Fruit fly (Drosophila melanogaster) whole organism, embryonic: ENCODE results near the gene CG10232.

Experiments
- Atf6 ChIP-seq: fragments of 200-800 bp; sonication (Bioruptor generic); IDR thresholded peaks from 2 replicates; pipeline ENCODE4 v1.3.6; 2022; ENCODE audit warnings: missing biosample characterization, missing genetic modification characterization
- CG1024 ChIP-seq: fragments of 200-800 bp; sonication (Bioruptor generic); IDR thresholded peaks from 2 replicates; pipeline ENCODE4 v1.3.6; 2022; ENCODE audit warnings: missing biosample characterization, missing genetic modification characterization
- CG10366 ChIP-seq: fragments of 200-800 bp; sonication (Bioruptor generic); IDR thresholded peaks from 2 replicates; pipeline ENCODE4 v1.3.6; 2022; ENCODE audit warnings: missing biosample characterization, missing genetic modification characterization
- CG12391 ChIP-seq: fragments of 200-800 bp; sonication (Bioruptor generic); optimal IDR thresholded peaks from 3 replicates; lab custom pipeline; 2018; ENCODE audit warnings: missing biosample characterization, mild to moderate bottlenecking, missing genetic modification characterization, moderate library complexity
- CG12942 ChIP-seq: fragments of 200-800 bp; sonication (Bioruptor generic); optimal IDR thresholded peaks from 3 replicates; lab custom pipeline; 2016; ENCODE audit warnings: missing biosample characterization, missing genetic modification characterization
- CG13775 ChIP-seq: fragments of 200-800 bp; sonication (Bioruptor generic); optimal IDR thresholded peaks from 3 replicates; lab custom pipeline; 2017; ENCODE audit warnings: missing biosample characterization, mild to moderate bottlenecking, missing genetic modification characterization
- CG15011 ChIP-seq: fragments of 200-800 bp; sonication (Bioruptor generic); optimal IDR thresholded peaks from 3 replicates; lab custom pipeline; 2018; ENCODE audit warnings: missing biosample characterization, mild to moderate bottlenecking, missing genetic modification characterization
- CG15479 ChIP-seq: fragments of 200-800 bp; sonication (Bioruptor generic); optimal IDR thresholded peaks from 3 replicates; lab custom pipeline; 2019; ENCODE audit warnings: missing biosample characterization, mild to moderate bottlenecking, missing genetic modification characterization, moderate library complexity
- CG15514 ChIP-seq: fragments of 200-800 bp; sonication (Bioruptor generic); optimal IDR thresholded peaks from 3 replicates; lab custom pipeline; 2017; ENCODE audit warnings: missing biosample characterization, missing genetic modification characterization, mild to moderate bottlenecking, moderate library complexity, missing genetic modification reagents
- CG15696 ChIP-seq: fragments of 200-800 bp; sonication (Bioruptor generic); optimal IDR thresholded peaks from 2 replicates; lab custom pipeline; 2019; ENCODE audit warnings: missing biosample characterization, mild to moderate bottlenecking, missing genetic modification characterization, moderate library complexity
- CG1603 ChIP-seq: fragments of 200-800 bp; sonication (Bioruptor generic); optimal IDR thresholded peaks from 2 replicates; lab custom pipeline; 2019; ENCODE audit warnings: missing biosample characterization, mild to moderate bottlenecking, missing genetic modification characterization, moderate library complexity
- CG17568 ChIP-seq: fragments of 200-800 bp; sonication (Bioruptor generic); optimal IDR thresholded peaks from 2 replicates; lab custom pipeline; 2018; ENCODE audit warnings: missing biosample characterization, mild to moderate bottlenecking, missing genetic modification characterization, moderate library complexity
- CG18011 ChIP-seq: fragments of 200-800 bp; sonication (Bioruptor generic); optimal IDR thresholded peaks from 2 replicates; lab custom pipeline; 2017; ENCODE audit warnings: missing biosample characterization, missing genetic modification characterization, mild to moderate bottlenecking, moderate library complexity, missing genotype
- CG31365 ChIP-seq: fragments of 200-800 bp; sonication (Bioruptor generic); optimal IDR thresholded peaks from 2 replicates; lab custom pipeline; 2018; ENCODE audit warnings: missing biosample characterization, mild to moderate bottlenecking, missing genetic modification characterization
- CG34376 ChIP-seq: fragments of 200-800 bp; sonication (Bioruptor generic); optimal IDR thresholded peaks from 2 replicates; lab custom pipeline; 2018; ENCODE audit warnings: missing biosample characterization, mild to moderate bottlenecking, missing genetic modification characterization
- CG3995 ChIP-seq: fragments of 200-800 bp; sonication (Bioruptor generic); optimal IDR thresholded peaks from 3 replicates; lab custom pipeline; 2016; ENCODE audit warnings: missing biosample characterization, missing genetic modification characterization
- CG6654 ChIP-seq: fragments of 200-800 bp; sonication (Bioruptor generic); optimal IDR thresholded peaks from 2 replicates; lab custom pipeline; 2017; ENCODE audit warnings: missing biosample characterization, mild to moderate bottlenecking, missing genetic modification characterization
- CG7987 ChIP-seq: fragments of 200-800 bp; sonication (Bioruptor generic); optimal IDR thresholded peaks from 2 replicates; lab custom pipeline; 2018; ENCODE audit warnings: missing biosample characterization, mild to moderate bottlenecking, missing genetic modification characterization, moderate library complexity
- CG8388 ChIP-seq: fragments of 200-800 bp; sonication (Bioruptor generic); optimal IDR thresholded peaks from 2 replicates; lab custom pipeline; 2019; ENCODE audit warnings: missing biosample characterization, mild to moderate bottlenecking, missing genetic modification characterization, moderate library complexity
- CG9437 ChIP-seq: fragments of 200-800 bp; sonication (Bioruptor generic); optimal IDR thresholded peaks from 2 replicates; lab custom pipeline; 2018; ENCODE audit warnings: missing biosample characterization, mild to moderate bottlenecking, missing genetic modification characterization
- CHES-1-like ChIP-seq: fragments of 200-800 bp; sonication (Bioruptor generic); optimal IDR thresholded peaks from 2 replicates; lab custom pipeline; 2016; ENCODE audit warnings: missing biosample characterization, missing genetic modification characterization
- Chrac-16 ChIP-seq: fragments of 200-800 bp; sonication (Bioruptor generic); optimal IDR thresholded peaks from 3 replicates; lab custom pipeline; 2016; ENCODE audit warnings: missing biosample characterization, missing genetic modification characterization
- D19B ChIP-seq: fragments of 200-800 bp; sonication (Bioruptor generic); optimal IDR thresholded peaks from 2 replicates; lab custom pipeline; 2017; ENCODE audit warnings: missing biosample characterization, mild to moderate bottlenecking, missing genetic modification characterization
- Dad ChIP-seq: fragments of 200-800 bp; sonication (Bioruptor generic); optimal IDR thresholded peaks from 3 replicates; lab custom pipeline; 2016; ENCODE audit warnings: missing biosample characterization, missing genetic modification characterization
- Dp ChIP-seq: fragments of 200-800 bp; sonication (Bioruptor generic); optimal IDR thresholded peaks from 2 replicates; lab custom pipeline; 2018; ENCODE audit warnings: missing biosample characterization, mild to moderate bottlenecking, missing genetic modification characterization, moderate library complexity
- E2f1 ChIP-seq: fragments of 200-800 bp; sonication (Bioruptor generic); IDR thresholded peaks from 2 replicates; pipeline ENCODE4 v1.3.6; 2022; ENCODE audit warnings: missing biosample characterization, missing genetic modification characterization
- Elba2 ChIP-seq: fragments of 200-800 bp; sonication (Bioruptor generic); optimal IDR thresholded peaks from 3 replicates; lab custom pipeline; 2016; ENCODE audit warnings: missing biosample characterization, missing genetic modification characterization
- Hr39 ChIP-seq: fragments of >200 bp; optimal IDR thresholded peaks from 2 replicates; lab custom pipeline; 2017
- Hr78 ChIP-seq, 2 experiments: fragments of 200-800 bp in 1 of 2; fragments of >200 bp in 1 of 2; sonication (Bioruptor generic) in 1 of 2; optimal IDR thresholded peaks; 2 replicates each; lab custom pipeline; 2017 to 2019; ENCODE audit warnings: missing biosample characterization in 2 of 2, missing genetic modification characterization in 2 of 2, mild to moderate bottlenecking in 1 of 2, moderate library complexity in 1 of 2
- Hsf ChIP-seq: fragments of 200-800 bp; sonication (Bioruptor generic); optimal IDR thresholded peaks from 3 replicates; lab custom pipeline; 2016; ENCODE audit warnings: missing biosample characterization, missing genetic modification characterization
- Jarid2 ChIP-seq: fragments of 200-800 bp; sonication (Bioruptor generic); optimal IDR thresholded peaks from 3 replicates; lab custom pipeline; 2017; ENCODE audit warnings: mild to moderate bottlenecking, missing biosample characterization, missing genetic modification reagents, missing genetic modification characterization
- Lhr ChIP-seq: fragments of 200-800 bp; sonication (Bioruptor generic); optimal IDR thresholded peaks from 3 replicates; lab custom pipeline; 2017; ENCODE audit warnings: mild to moderate bottlenecking, missing biosample characterization, missing genetic modification reagents, missing genetic modification characterization
- Med ChIP-seq: fragments of 200-800 bp; sonication (Bioruptor generic); peaks from one replicate; lab custom pipeline; 2016; ENCODE audit warnings: missing biosample characterization, missing genetic modification characterization, mild to moderate bottlenecking, inconsistent platforms, moderate library complexity
- NC2α ChIP-seq: fragments of 200-800 bp; sonication (Bioruptor generic); optimal IDR thresholded peaks from 2 replicates; lab custom pipeline; 2016; ENCODE audit warnings: missing biosample characterization, missing genetic modification characterization
- Usf ChIP-seq: fragments of 200-800 bp; sonication (Bioruptor generic); optimal IDR thresholded peaks from 2 replicates; lab custom pipeline; 2017; ENCODE audit warnings: missing genotype, missing biosample characterization, missing genetic modification characterization
- al ChIP-seq: fragments of 200-800 bp; sonication (Bioruptor generic); IDR thresholded peaks from 2 replicates; pipeline ENCODE4 v1.3.6; 2022; ENCODE audit warnings: missing biosample characterization, missing genetic modification characterization
- amos ChIP-seq: fragments of 200-800 bp; sonication (Bioruptor generic); IDR thresholded peaks from 2 replicates; pipeline ENCODE4 v1.3.6; 2022; ENCODE audit warnings: missing biosample characterization, missing genetic modification characterization; ENCODE audit not compliant: partially characterized antibody
- bcd ChIP-seq: fragments of 200-800 bp; sonication (Bioruptor generic); optimal IDR thresholded peaks from 2 replicates; lab custom pipeline; 2017; ENCODE audit warnings: missing biosample characterization, mild to moderate bottlenecking, missing genetic modification characterization
- bsh ChIP-seq, 2 experiments: fragments of 200-800 bp; sonication (Bioruptor generic); optimal IDR thresholded peaks; 2 replicates each; lab custom pipeline; 2017 to 2018; ENCODE audit warnings: mild to moderate bottlenecking in 2 of 2, missing biosample characterization in 2 of 2, missing genetic modification characterization in 2 of 2, moderate library complexity in 1 of 2
- gsb-n ChIP-seq: fragments of 200-800 bp; sonication (Bioruptor generic); optimal IDR thresholded peaks from 3 replicates; lab custom pipeline; 2018; ENCODE audit warnings: missing biosample characterization, mild to moderate bottlenecking, missing genetic modification characterization
- hth ChIP-seq: fragments of >200 bp; optimal IDR thresholded peaks from 2 replicates; lab custom pipeline; 2017; ENCODE audit warnings: inconsistent platforms
- ind ChIP-seq: fragments of 200-800 bp; sonication (Bioruptor generic); optimal IDR thresholded peaks from 3 replicates; lab custom pipeline; 2016; ENCODE audit warnings: missing biosample characterization, missing genetic modification characterization
- prd ChIP-seq, 3 experiments: fragments of >200 bp in 2 of 3; fragments of 200-800 bp in 1 of 3; sonication (Bioruptor generic) in 1 of 3; optimal IDR thresholded peaks in 2 of 3; IDR thresholded peaks in 1 of 3; 2 replicates in 2 of 3; 3 replicates in 1 of 3; pipeline versions ENCODE4 v1.3.6 to Lab custom; 2017 to 2022; ENCODE audit warnings: missing biosample characterization in 1 of 3, missing genetic modification characterization in 1 of 3
- rib ChIP-seq: fragments of 200-800 bp; sonication (Bioruptor generic); IDR thresholded peaks from 2 replicates; pipeline ENCODE4 v1.3.6; 2022; ENCODE audit warnings: missing biosample characterization, missing genetic modification characterization
- sens ChIP-seq: fragments of 200-800 bp; sonication (Bioruptor generic); peaks from one replicate; lab custom pipeline; 2016; ENCODE audit warnings: missing biosample characterization, missing genetic modification characterization
- sim ChIP-seq: fragments of 200-800 bp; sonication (Bioruptor generic); IDR thresholded peaks from 2 replicates; pipeline ENCODE4 v1.3.6; 2022; ENCODE audit warnings: missing biosample characterization, missing genetic modification characterization
- tgo ChIP-seq: fragments of 200-800 bp; sonication (Bioruptor generic); IDR thresholded peaks from 3 replicates; pipeline ENCODE4 v1.3.6; 2022; ENCODE audit warnings: missing biosample characterization, missing genetic modification characterization

Gene CG10232

dm6 chr3R:23740968-23741367 lies 19.5 kb upstream of the CG10232 start (continued):
- TF ChIP-seq Hr78 (GFP tag; optimal IDR thresholded peaks at IDR 0.05; lab: Kevin White, UChicago) = no peak
- TF ChIP-seq bcd (GFP tag; lab: Kevin White, UChicago) = no peak
- TF ChIP-seq CG15011 (GFP tag; lab: Kevin White, UChicago) = no peak
- no peak for TF ChIP-seq CG9437
- no peak for TF ChIP-seq Elba2 (GFP tag; lab: Kevin White, UChicago)

dm6 chr3R:23737676-23738574 lies 16.5 kb upstream of the CG10232 start:
- TF ChIP-seq sim (no peak), amos (GFP tag; lab: Robert Waterston, UW) (no peak), CG3995 (GFP tag; lab: Kevin White, UChicago) (no peak), CG12391 (no peak), CG31365 (peak; percentile 10), CG15479 (GFP tag; lab: Kevin White, UChicago) (peak; percentile 4), Lhr (no peak), CG10366 (GFP tag; lab: Robert Waterston, UW) (no peak), prd (optimal IDR thresholded peaks at IDR 0.05; lab: Kevin White, UChicago) (no peak), prd (GFP tag; IDR thresholded peaks at IDR 0.05; lab: Robert Waterston, UW) (0 out of 3 replicates have a peak, but pooled peaks have one; percentile 14), Med (peak; percentile 57), CG6654 (GFP tag; lab: Kevin White, UChicago) (no peak), Atf6 (GFP tag; lab: Robert Waterston, UW) (no peak), gsb-n (tag; lab: Kevin White, UChicago) (no peak), D19B (no peak), CG1603 (peak; percentile 3), CG7987 (GFP tag; lab: Kevin White, UChicago) (no peak), rib (GFP tag; lab: Robert Waterston, UW) (no peak), al (GFP tag; lab: Robert Waterston, UW) (no peak), bsh (GFP tag; optimal IDR thresholded peaks at IDR 0.05; lab: Kevin White, UChicago) (no peak), CG12942 (no peak), CG1024 (GFP tag; lab: Robert Waterston, UW) (no peak), Dad (GFP tag; lab: Kevin White, UChicago) (no peak), CG34376 (GFP tag; lab: Kevin White, UChicago) (no peak), CG18011 (no peak), CG15696 (tag; lab: Kevin White, UChicago) (peak; percentile 45), CHES-1-like (no peak), Hr39 (lab: Kevin White, UChicago) (no peak), Usf (GFP tag; lab: Kevin White, UChicago) (no peak), E2f1 (GFP tag; lab: Robert Waterston, UW) (no peak), NC2α (no peak), CG8388 (GFP tag; lab: Kevin White, UChicago) (no peak), sens (GFP tag; lab: Kevin White, UChicago) (peak; percentile 77), CG15514 (no peak), CG17568 (GFP tag; lab: Kevin White, UChicago) (no peak), Dp (GFP tag; lab: Kevin White, UChicago) (no peak), tgo (GFP tag; lab: Robert Waterston, UW) (no peak), Jarid2 (GFP tag; lab: Kevin White, UChicago) (no peak), Chrac-16 (GFP tag; lab: Kevin White, UChicago) (no peak), hth (lab: Kevin White, UChicago) (no peak), ind (no peak), Hsf (GFP tag; lab: Kevin White, UChicago) (no peak), CG13775 (GFP tag; lab: Kevin White, UChicago) (no peak)
